Worm (Caenorhabditis elegans) whole organism, L2 larva: ENCODE measurements around the gene ephx-1.

Experiments
- F13H6.1 ChIP-seq: sonication (generic microtip); optimal IDR thresholded peaks from 2 replicates; lab custom pipeline; 2016; ENCODE audit warnings: missing genetic modification characterization, missing compliant biosample characterization
- R02D3.7 ChIP-seq: fragments of 150-350 bp; optimal IDR thresholded peaks from 2 replicates; lab custom pipeline; 2014; ENCODE audit warnings: missing biosample characterization, missing genetic modification characterization
- Y55F3AM.14 ChIP-seq: fragments of 200-800 bp; sonication (Bioruptor generic); optimal IDR thresholded peaks from 2 replicates; lab custom pipeline; 2018; ENCODE audit warnings: mild to moderate bottlenecking, missing genetic modification characterization, missing compliant biosample characterization
- ZK546.5 ChIP-seq: sonication (generic microtip); optimal IDR thresholded peaks from 2 replicates; lab custom pipeline; 2017; ENCODE audit warnings: missing biosample characterization, missing genetic modification characterization
- aly-2 ChIP-seq: fragments of 150-350 bp; optimal IDR thresholded peaks from 2 replicates; lab custom pipeline; 2014; ENCODE audit warnings: missing biosample characterization, missing genetic modification characterization
- ama-1 ChIP-seq: fragments of 150-350 bp; optimal IDR thresholded peaks from 2 replicates; lab custom pipeline; 2018; ENCODE audit warnings: inconsistent platforms
- blmp-1 ChIP-seq: sonication (generic microtip); optimal IDR thresholded peaks from 2 replicates; lab custom pipeline; 2017; ENCODE audit warnings: missing genetic modification characterization, mild to moderate bottlenecking, missing compliant biosample characterization, antibody characterized with exemption, moderate library complexity; ENCODE audit not compliant: insufficient read depth
- ceh-16 ChIP-seq: fragments of 150-350 bp; optimal IDR thresholded peaks from 2 replicates; lab custom pipeline; 2014; ENCODE audit warnings: missing biosample characterization, missing genetic modification characterization
- ceh-82 ChIP-seq: fragments of 150-350 bp; optimal IDR thresholded peaks from 2 replicates; lab custom pipeline; 2014; ENCODE audit warnings: missing biosample characterization, missing genetic modification characterization
- dmd-4 ChIP-seq: sonication (generic microtip); optimal IDR thresholded peaks from 2 replicates; lab custom pipeline; 2017; ENCODE audit warnings: missing biosample characterization, missing genetic modification characterization
- egl-27 ChIP-seq: sonication (generic microtip); optimal IDR thresholded peaks from 3 replicates; lab custom pipeline; 2017; ENCODE audit warnings: missing biosample characterization, missing genetic modification reagents, missing genetic modification characterization
- elt-1 ChIP-seq: fragments of 150-350 bp; optimal IDR thresholded peaks from 2 replicates; lab custom pipeline; 2014; ENCODE audit warnings: missing biosample characterization, missing genetic modification characterization
- elt-3 ChIP-seq: sonication (generic microtip); optimal IDR thresholded peaks from 2 replicates; lab custom pipeline; 2017; ENCODE audit warnings: missing biosample characterization, missing genetic modification characterization
- fos-1 ChIP-seq: fragments of 150-350 bp; optimal IDR thresholded peaks from 2 replicates; lab custom pipeline; 2014; ENCODE audit warnings: missing biosample characterization, missing genetic modification characterization
- lin-11 ChIP-seq: fragments of 150-350 bp; sonication (generic microtip); optimal IDR thresholded peaks from 2 replicates; lab custom pipeline; 2014; ENCODE audit warnings: missing biosample characterization, missing genetic modification characterization, inconsistent platforms, mixed read lengths
- lin-13 ChIP-seq: fragments of 150-350 bp; optimal IDR thresholded peaks from 2 replicates; lab custom pipeline; 2014; ENCODE audit warnings: missing biosample characterization, missing genetic modification reagents, missing genetic modification characterization
- lin-39 ChIP-seq: fragments of 150-350 bp; optimal IDR thresholded peaks from 2 replicates; lab custom pipeline; 2014; ENCODE audit warnings: missing biosample characterization, missing genetic modification reagents, missing genetic modification characterization
- lsy-2 ChIP-seq, 2 experiments: fragments of 150-350 bp in 1 of 2; sonication (generic microtip) in 1 of 2; optimal IDR thresholded peaks; 2 replicates each; lab custom pipeline; 2014 to 2017; ENCODE audit warnings: missing biosample characterization in 2 of 2, missing genetic modification characterization in 2 of 2
- mab-5 ChIP-seq: fragments of 150-350 bp; optimal IDR thresholded peaks from 2 replicates; lab custom pipeline; 2014; ENCODE audit warnings: missing biosample characterization, missing genetic modification characterization
- mbf-1 ChIP-seq: sonication (generic microtip); optimal IDR thresholded peaks from 2 replicates; lab custom pipeline; 2017; ENCODE audit warnings: missing biosample characterization, missing genetic modification characterization
- mdl-1 ChIP-seq, 2 experiments: fragments of 150-350 bp in 1 of 2; sonication (generic microtip) in 1 of 2; optimal IDR thresholded peaks; 2 replicates each; lab custom pipeline; 2017; ENCODE audit warnings: missing biosample characterization in 2 of 2, missing genetic modification characterization in 2 of 2
- nhr-10 ChIP-seq: sonication (generic microtip); optimal IDR thresholded peaks from 2 replicates; lab custom pipeline; 2017; ENCODE audit warnings: missing biosample characterization, missing genetic modification characterization
- nhr-11 ChIP-seq: fragments of 150-350 bp; optimal IDR thresholded peaks from 2 replicates; lab custom pipeline; 2014; ENCODE audit warnings: missing biosample characterization, missing genetic modification characterization
- nhr-12 ChIP-seq: fragments of 150-350 bp; optimal IDR thresholded peaks from 2 replicates; lab custom pipeline; 2014; ENCODE audit warnings: missing biosample characterization, missing genetic modification characterization
- nhr-129 ChIP-seq: fragments of 150-350 bp; optimal IDR thresholded peaks from 2 replicates; lab custom pipeline; 2014; ENCODE audit warnings: missing biosample characterization, missing genetic modification characterization
- nhr-23 ChIP-seq: fragments of 150-350 bp; optimal IDR thresholded peaks from 2 replicates; lab custom pipeline; 2014; ENCODE audit warnings: missing biosample characterization, missing genetic modification reagents, missing genetic modification characterization
- nhr-237 ChIP-seq: fragments of 150-350 bp; optimal IDR thresholded peaks from 2 replicates; lab custom pipeline; 2014; ENCODE audit warnings: missing biosample characterization, missing genetic modification characterization
- peb-1 ChIP-seq: fragments of 150-350 bp; optimal IDR thresholded peaks from 2 replicates; lab custom pipeline; 2014; ENCODE audit warnings: missing biosample characterization, missing genetic modification characterization
- sma-3 ChIP-seq: sonication (generic microtip); optimal IDR thresholded peaks from 2 replicates; lab custom pipeline; 2016; ENCODE audit warnings: missing genetic modification reagents, missing genetic modification characterization, missing compliant biosample characterization
- sma-9 ChIP-seq, 2 experiments: fragments of 150-350 bp in 1 of 2; sonication (generic microtip) in 1 of 2; optimal IDR thresholded peaks; 2 replicates each; lab custom pipeline; 2014 to 2016; ENCODE audit warnings: missing genetic modification characterization in 2 of 2, mild to moderate bottlenecking in 1 of 2, missing biosample characterization in 1 of 2, missing compliant biosample characterization in 1 of 2, missing genetic modification reagents in 1 of 2, moderate library complexity in 1 of 2
- unc-55 ChIP-seq: fragments of 150-350 bp; sonication (generic microtip); optimal IDR thresholded peaks from 3 replicates; lab custom pipeline; 2014; ENCODE audit warnings: missing biosample characterization, missing genetic modification reagents, missing genetic modification characterization
- zag-1 ChIP-seq: fragments of 150-350 bp; optimal IDR thresholded peaks from 2 replicates; lab custom pipeline; 2014; ENCODE audit warnings: missing biosample characterization, missing genetic modification characterization
- ztf-1 ChIP-seq: fragments of 200-800 bp; sonication (Bioruptor generic); conservative IDR thresholded peaks from 2 replicates; pipeline ENCODE4 v1.3.6; 2022; ENCODE audit warnings: missing genetic modification characterization, missing compliant biosample characterization
- ztf-11 ChIP-seq: sonication (generic microtip); optimal IDR thresholded peaks from 2 replicates; lab custom pipeline; 2017; ENCODE audit warnings: missing biosample characterization, missing genetic modification characterization
- ztf-4 ChIP-seq: fragments of 150-350 bp; optimal IDR thresholded peaks from 2 replicates; lab custom pipeline; 2014; ENCODE audit warnings: missing biosample characterization, missing genetic modification characterization

The ephx-1 gene

ce11 chrII:3968808-3969207, 35.9 kb upstream of the ephx-1 start:
- no peak for TF ChIP-seq mbf-1
- TF ChIP-seq ZK546.5 = no peak
- TF ChIP-seq Y55F3AM.14 (GFP tag; lab: Kevin White, UChicago) = no peak
- no peak for TF ChIP-seq egl-27 (tag; lab: Kevin White, UChicago)
- TF ChIP-seq sma-9 (GFP tag; optimal IDR thresholded peaks at IDR 0.05; lab: Kevin White, UChicago) = no peak
- TF ChIP-seq sma-9 (tag; optimal IDR thresholded peaks at IDR 0.05; lab: Kevin White, UChicago) = no peak
- TF ChIP-seq aly-2 (tag; lab: Kevin White, UChicago) = no peak
- TF ChIP-seq, all 48 proteins: peak for 0

- TF ChIP-seq nhr-129 (tag; lab: Kevin White, UChicago) (no peak), ama-1 (lab: Kevin White, UChicago) (peak; percentile 62)
Measured at ce11 chrII:3972153-3972552, 32.6 kb upstream of the ephx-1 start, which contains the start of gene K10G6.9. Gene K10G6.9, plus strand, starts transcription at chrII:3972262.

- no peak for TF ChIP-seq elt-1 (tag; lab: Kevin White, UChicago)
- TF ChIP-seq sma-3 = no peak
- no peak for TF ChIP-seq R02D3.7
- no peak for TF ChIP-seq F13H6.1 (tag; lab: Kevin White, UChicago)
- no peak for TF ChIP-seq lsy-2 (tag; optimal IDR thresholded peaks at IDR 0.05; lab: Kevin White, UChicago)
- TF ChIP-seq mdl-1 (tag; optimal IDR thresholded peaks at IDR 0.05; lab: Kevin White, UChicago) = no peak
- TF ChIP-seq nhr-12 = no peak
- TF ChIP-seq ceh-82 (tag; lab: Kevin White, UChicago) = no peak
- TF ChIP-seq ZK546.5 = no peak
- TF ChIP-seq ztf-11 (tag; lab: Kevin White, UChicago) = no peak
- TF ChIP-seq unc-55 (GFP tag; lab: Kevin White, UChicago) = no peak
- TF ChIP-seq nhr-10 (tag; lab: Kevin White, UChicago) = no peak
Measured at ce11 chrII:3974953-3975352, 29.8 kb upstream of the ephx-1 start, which contains the start of gene cank-26. Gene cank-26, minus strand, starts transcription at chrII:3975065.

- TF ChIP-seq dmd-4 (no peak), nhr-23 (tag; lab: Kevin White, UChicago) (no peak)
Measured at ce11 chrII:3975942-3976341, 28.8 kb upstream of the ephx-1 start, which contains the start of gene dos-2. Gene dos-2, plus strand, starts transcription at chrII:3976242.

ce11 chrII:3978198-3978597, 26.5 kb upstream of the ephx-1 start:
- TF ChIP-seq ZK546.5 (no peak), mab-5 (tag; lab: Kevin White, UChicago) (no peak), ztf-4 (tag; lab: Kevin White, UChicago) (no peak), lin-11 (no peak), sma-3 (no peak), lin-13 (no peak), nhr-237 (tag; lab: Kevin White, UChicago) (no peak), lin-39 (tag; lab: Kevin White, UChicago) (no peak), nhr-11 (tag; lab: Kevin White, UChicago) (no peak), peb-1 (tag; lab: Kevin White, UChicago) (no peak), fos-1 (tag; lab: Kevin White, UChicago) (no peak)

- TF ChIP-seq ceh-16 = no peak
- TF ChIP-seq nhr-129 (tag; lab: Kevin White, UChicago) = no peak
- no peak for TF ChIP-seq peb-1 (tag; lab: Kevin White, UChicago)
- no peak for TF ChIP-seq zag-1 (tag; lab: Kevin White, UChicago)
- no peak for TF ChIP-seq blmp-1
- TF ChIP-seq elt-3 (tag; lab: Kevin White, UChicago) = no peak
- no peak for TF ChIP-seq ztf-1 (GFP tag; lab: Robert Waterston, UW)
- TF ChIP-seq aly-2 (tag; lab: Kevin White, UChicago) = no peak
Measured at ce11 chrII:3980373-3980772, 24.3 kb upstream of the ephx-1 start.
